Worm (Caenorhabditis elegans) whole organism, L2 larva: ENCODE measurements around the gene C01F1.5.

Experiments
- C34F6.9 ChIP-seq: fragments of 150-350 bp; optimal IDR thresholded peaks from 2 replicates; lab custom pipeline; 2014; ENCODE audit warnings: missing biosample characterization, missing genetic modification characterization
- R02D3.7 ChIP-seq: fragments of 150-350 bp; optimal IDR thresholded peaks from 2 replicates; lab custom pipeline; 2014; ENCODE audit warnings: missing biosample characterization, missing genetic modification characterization
- Y55F3AM.14 ChIP-seq: fragments of 200-800 bp; sonication (Bioruptor generic); optimal IDR thresholded peaks from 2 replicates; lab custom pipeline; 2018; ENCODE audit warnings: mild to moderate bottlenecking, missing genetic modification characterization, missing compliant biosample characterization
- ZK546.5 ChIP-seq: sonication (generic microtip); optimal IDR thresholded peaks from 2 replicates; lab custom pipeline; 2017; ENCODE audit warnings: missing biosample characterization, missing genetic modification characterization
- aly-2 ChIP-seq: fragments of 150-350 bp; optimal IDR thresholded peaks from 2 replicates; lab custom pipeline; 2014; ENCODE audit warnings: missing biosample characterization, missing genetic modification characterization
- ceh-16 ChIP-seq: fragments of 150-350 bp; optimal IDR thresholded peaks from 2 replicates; lab custom pipeline; 2014; ENCODE audit warnings: missing biosample characterization, missing genetic modification characterization
- ceh-82 ChIP-seq: fragments of 150-350 bp; optimal IDR thresholded peaks from 2 replicates; lab custom pipeline; 2014; ENCODE audit warnings: missing biosample characterization, missing genetic modification characterization
- egl-27 ChIP-seq: sonication (generic microtip); optimal IDR thresholded peaks from 3 replicates; lab custom pipeline; 2017; ENCODE audit warnings: missing biosample characterization, missing genetic modification reagents, missing genetic modification characterization
- elt-1 ChIP-seq: fragments of 150-350 bp; optimal IDR thresholded peaks from 2 replicates; lab custom pipeline; 2014; ENCODE audit warnings: missing biosample characterization, missing genetic modification characterization
- elt-3 ChIP-seq: sonication (generic microtip); optimal IDR thresholded peaks from 2 replicates; lab custom pipeline; 2017; ENCODE audit warnings: missing biosample characterization, missing genetic modification characterization
- fos-1 ChIP-seq: fragments of 150-350 bp; optimal IDR thresholded peaks from 2 replicates; lab custom pipeline; 2014; ENCODE audit warnings: missing biosample characterization, missing genetic modification characterization
- gmeb-1 ChIP-seq: fragments of 150-350 bp; optimal IDR thresholded peaks from 2 replicates; lab custom pipeline; 2014; ENCODE audit warnings: missing biosample characterization, missing genetic modification characterization
- lin-11 ChIP-seq: fragments of 150-350 bp; sonication (generic microtip); optimal IDR thresholded peaks from 2 replicates; lab custom pipeline; 2014; ENCODE audit warnings: missing biosample characterization, missing genetic modification characterization, inconsistent platforms, mixed read lengths
- lin-13 ChIP-seq: fragments of 150-350 bp; optimal IDR thresholded peaks from 2 replicates; lab custom pipeline; 2014; ENCODE audit warnings: missing biosample characterization, missing genetic modification reagents, missing genetic modification characterization
- lin-39 ChIP-seq: fragments of 150-350 bp; optimal IDR thresholded peaks from 2 replicates; lab custom pipeline; 2014; ENCODE audit warnings: missing biosample characterization, missing genetic modification reagents, missing genetic modification characterization
- lsy-2 ChIP-seq, 2 experiments: fragments of 150-350 bp in 1 of 2; sonication (generic microtip) in 1 of 2; optimal IDR thresholded peaks; 2 replicates each; lab custom pipeline; 2014 to 2017; ENCODE audit warnings: missing biosample characterization in 2 of 2, missing genetic modification characterization in 2 of 2
- mab-5 ChIP-seq: fragments of 150-350 bp; optimal IDR thresholded peaks from 2 replicates; lab custom pipeline; 2014; ENCODE audit warnings: missing biosample characterization, missing genetic modification characterization
- mbf-1 ChIP-seq: sonication (generic microtip); optimal IDR thresholded peaks from 2 replicates; lab custom pipeline; 2017; ENCODE audit warnings: missing biosample characterization, missing genetic modification characterization
- mdl-1 ChIP-seq, 2 experiments: fragments of 150-350 bp in 1 of 2; sonication (generic microtip) in 1 of 2; optimal IDR thresholded peaks; 2 replicates each; lab custom pipeline; 2017; ENCODE audit warnings: missing biosample characterization in 2 of 2, missing genetic modification characterization in 2 of 2
- nhr-10 ChIP-seq: sonication (generic microtip); optimal IDR thresholded peaks from 2 replicates; lab custom pipeline; 2017; ENCODE audit warnings: missing biosample characterization, missing genetic modification characterization
- nhr-11 ChIP-seq: fragments of 150-350 bp; optimal IDR thresholded peaks from 2 replicates; lab custom pipeline; 2014; ENCODE audit warnings: missing biosample characterization, missing genetic modification characterization
- nhr-129 ChIP-seq: fragments of 150-350 bp; optimal IDR thresholded peaks from 2 replicates; lab custom pipeline; 2014; ENCODE audit warnings: missing biosample characterization, missing genetic modification characterization
- nhr-23 ChIP-seq: fragments of 150-350 bp; optimal IDR thresholded peaks from 2 replicates; lab custom pipeline; 2014; ENCODE audit warnings: missing biosample characterization, missing genetic modification reagents, missing genetic modification characterization
- nhr-237 ChIP-seq: fragments of 150-350 bp; optimal IDR thresholded peaks from 2 replicates; lab custom pipeline; 2014; ENCODE audit warnings: missing biosample characterization, missing genetic modification characterization
- nhr-6 ChIP-seq: fragments of 150-350 bp; optimal IDR thresholded peaks from 2 replicates; lab custom pipeline; 2014; ENCODE audit warnings: missing biosample characterization, missing genetic modification characterization
- peb-1 ChIP-seq: fragments of 150-350 bp; optimal IDR thresholded peaks from 2 replicates; lab custom pipeline; 2014; ENCODE audit warnings: missing biosample characterization, missing genetic modification characterization
- sem-4 ChIP-seq: fragments of 150-350 bp; optimal IDR thresholded peaks from 2 replicates; lab custom pipeline; 2014; ENCODE audit warnings: missing biosample characterization, missing genetic modification reagents, missing genetic modification characterization
- sma-9 ChIP-seq, 2 experiments: fragments of 150-350 bp in 1 of 2; sonication (generic microtip) in 1 of 2; optimal IDR thresholded peaks; 2 replicates each; lab custom pipeline; 2014 to 2016; ENCODE audit warnings: missing genetic modification characterization in 2 of 2, mild to moderate bottlenecking in 1 of 2, missing biosample characterization in 1 of 2, missing compliant biosample characterization in 1 of 2, missing genetic modification reagents in 1 of 2, moderate library complexity in 1 of 2
- unc-39 ChIP-seq: fragments of 150-350 bp; optimal IDR thresholded peaks from 2 replicates; lab custom pipeline; 2014; ENCODE audit warnings: missing biosample characterization, missing genetic modification characterization
- unc-62 ChIP-seq: fragments of 150-350 bp; optimal IDR thresholded peaks from 2 replicates; lab custom pipeline; 2014; ENCODE audit warnings: missing biosample characterization, missing genetic modification reagents, missing genetic modification characterization
- zag-1 ChIP-seq: fragments of 150-350 bp; optimal IDR thresholded peaks from 2 replicates; lab custom pipeline; 2014; ENCODE audit warnings: missing biosample characterization, missing genetic modification characterization
- ztf-1 ChIP-seq: fragments of 200-800 bp; sonication (Bioruptor generic); conservative IDR thresholded peaks from 2 replicates; pipeline ENCODE4 v1.3.6; 2022; ENCODE audit warnings: missing genetic modification characterization, missing compliant biosample characterization
- ztf-4 ChIP-seq: fragments of 150-350 bp; optimal IDR thresholded peaks from 2 replicates; lab custom pipeline; 2014; ENCODE audit warnings: missing biosample characterization, missing genetic modification characterization

C01F1.5 gene

DNA sequence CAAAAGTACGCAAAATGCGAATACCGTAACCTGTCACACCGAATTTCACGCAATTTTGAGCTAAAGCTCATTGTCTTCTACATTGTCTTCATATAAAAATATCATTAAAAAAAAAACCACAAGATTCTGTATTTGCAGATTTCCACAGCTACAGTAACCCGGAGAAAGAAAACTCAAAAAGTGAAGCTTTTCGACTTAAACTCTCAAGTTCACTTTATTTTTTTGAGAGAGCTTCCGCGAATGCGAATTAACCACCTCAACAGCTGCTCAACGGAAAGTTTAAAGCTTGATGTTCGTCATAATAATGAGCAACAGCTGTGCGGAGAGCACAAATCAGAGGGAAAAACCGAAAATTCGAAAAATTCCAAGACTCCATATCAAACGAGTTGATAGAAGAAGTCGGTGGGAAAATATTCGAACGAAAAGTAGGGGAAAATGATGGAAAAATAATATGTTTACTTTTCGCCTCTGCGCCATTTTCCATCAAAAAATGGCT is 11.4 kb upstream of the C01F1.5 start:
- TF ChIP-seq fos-1 (tag; lab: Kevin White, UChicago), result no peak
- TF ChIP-seq lin-11, result no peak
- TF ChIP-seq lin-39 (tag; lab: Kevin White, UChicago), result no peak
- no peak for TF ChIP-seq ceh-82 (tag; lab: Kevin White, UChicago)
- TF ChIP-seq lin-13 (GFP tag; lab: Kevin White, UChicago), result no peak
- no peak for TF ChIP-seq ceh-16
- TF ChIP-seq Y55F3AM.14, result no peak
- no peak for TF ChIP-seq zag-1

DNA sequence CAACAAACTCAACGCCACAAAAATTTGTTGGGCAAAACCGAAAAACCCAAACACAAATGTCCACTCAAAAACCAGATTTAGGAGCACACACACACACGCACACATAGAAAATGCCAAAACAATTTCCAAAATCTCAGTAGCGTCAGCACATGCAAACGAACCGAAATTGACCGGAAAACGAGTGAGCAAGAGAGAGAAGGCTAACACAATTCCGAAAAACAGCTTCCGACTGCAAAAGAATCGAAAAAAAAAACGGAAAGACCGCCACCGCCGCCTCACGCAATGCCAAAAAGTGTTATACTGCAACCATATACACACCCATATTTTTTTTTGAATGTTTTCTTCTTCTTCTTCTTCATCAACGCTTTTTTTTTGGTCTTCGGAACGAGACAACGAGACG is 10.2 kb upstream of the C01F1.5 start:
- TF ChIP-seq nhr-23 (tag; lab: Kevin White, UChicago), result no peak
- TF ChIP-seq lin-39 (tag; lab: Kevin White, UChicago), result no peak
- TF ChIP-seq ztf-4 (tag; lab: Kevin White, UChicago), result no peak
- TF ChIP-seq nhr-10, result no peak
- no peak for TF ChIP-seq elt-3 (tag; lab: Kevin White, UChicago)
- TF ChIP-seq lsy-2 (tag; optimal IDR thresholded peaks at IDR 0.05; lab: Kevin White, UChicago), result no peak
- no peak for TF ChIP-seq lin-13 (GFP tag; lab: Kevin White, UChicago)
- no peak for TF ChIP-seq peb-1 (tag; lab: Kevin White, UChicago)

DNA sequence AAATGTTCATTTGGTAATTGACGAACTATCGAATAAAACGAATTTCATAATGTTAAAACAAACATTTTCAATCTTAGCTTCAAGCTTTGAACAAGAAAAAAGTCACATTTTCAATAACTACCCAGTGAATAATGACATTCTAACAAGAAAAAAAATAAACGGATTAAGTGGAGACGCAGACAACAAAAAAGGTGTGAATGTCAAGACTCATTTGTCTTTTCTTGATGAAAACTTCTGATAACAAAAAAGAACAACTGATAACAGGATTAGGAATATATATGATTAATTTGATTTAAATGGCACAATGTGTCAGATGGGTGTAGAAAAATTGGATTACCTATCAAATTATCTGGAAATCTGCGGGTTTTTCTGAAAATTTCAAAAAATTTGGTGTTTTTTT is 6.9 kb upstream of the C01F1.5 start:
- TF ChIP-seq C34F6.9 (tag; lab: Kevin White, UChicago), result peak; percentile 15
- TF ChIP-seq fos-1 (tag; lab: Kevin White, UChicago), result peak; percentile 43
- no peak for TF ChIP-seq nhr-11 (tag; lab: Kevin White, UChicago)
- no peak for TF ChIP-seq ZK546.5 (tag; lab: Kevin White, UChicago)

ce11 chrII:4288111-4288510 is 6.5 kb upstream of the C01F1.5 start, which contains the start of gene C01F1.6:
C01F1.6 (minus strand) TSS chrII:4288211.
- no peak for TF ChIP-seq nhr-129 (tag; lab: Kevin White, UChicago)
- TF ChIP-seq unc-62 (GFP tag; lab: Kevin White, UChicago), result no peak
- no peak for TF ChIP-seq ztf-1 (GFP tag; lab: Robert Waterston, UW)
- no peak for TF ChIP-seq nhr-237 (tag; lab: Kevin White, UChicago)
- no peak for TF ChIP-seq unc-39 (tag; lab: Kevin White, UChicago)
- TF ChIP-seq ZK546.5 (tag; lab: Kevin White, UChicago), result no peak
- TF ChIP-seq sma-9 (GFP tag; optimal IDR thresholded peaks at IDR 0.05; lab: Kevin White, UChicago), result no peak
- TF ChIP-seq sma-9 (tag; optimal IDR thresholded peaks at IDR 0.05; lab: Kevin White, UChicago), result no peak
- TF ChIP-seq elt-1 (tag; lab: Kevin White, UChicago), result no peak
- TF ChIP-seq gmeb-1 (tag; lab: Kevin White, UChicago), result no peak
- no peak for TF ChIP-seq lin-13 (GFP tag; lab: Kevin White, UChicago)
- TF ChIP-seq elt-3 (tag; lab: Kevin White, UChicago), result no peak

DNA sequence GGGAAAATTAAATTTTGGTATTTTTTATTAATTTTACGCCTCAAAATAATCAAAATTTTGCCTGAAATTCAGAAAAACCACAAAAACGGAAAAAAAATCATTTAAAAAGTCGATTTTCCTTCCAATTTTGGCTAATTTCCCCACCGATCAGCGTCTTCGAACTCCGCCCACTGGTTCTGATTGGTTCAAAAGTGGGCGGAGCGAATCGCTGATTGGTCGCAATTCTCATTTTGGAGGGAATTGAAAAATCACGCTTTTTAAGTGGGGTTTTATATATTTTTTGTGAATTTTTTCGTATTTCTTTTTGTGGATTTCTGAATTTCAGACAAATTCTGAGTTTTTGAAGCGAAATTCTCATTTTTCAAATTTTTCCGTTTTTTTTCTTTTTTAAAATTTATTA is 5.3 kb upstream of the C01F1.5 start:
- no peak for TF ChIP-seq lin-13 (GFP tag; lab: Kevin White, UChicago)
- no peak for TF ChIP-seq ZK546.5 (tag; lab: Kevin White, UChicago)
- TF ChIP-seq R02D3.7 (tag; lab: Kevin White, UChicago), result no peak
- TF ChIP-seq Y55F3AM.14, result no peak
- TF ChIP-seq nhr-10, result no peak
- TF ChIP-seq ceh-82 (tag; lab: Kevin White, UChicago), result no peak
- TF ChIP-seq mdl-1 (tag; optimal IDR thresholded peaks at IDR 0.05; lab: Kevin White, UChicago), result no peak
- no peak for TF ChIP-seq lin-11
- TF ChIP-seq egl-27 (tag; lab: Kevin White, UChicago), result no peak

DNA sequence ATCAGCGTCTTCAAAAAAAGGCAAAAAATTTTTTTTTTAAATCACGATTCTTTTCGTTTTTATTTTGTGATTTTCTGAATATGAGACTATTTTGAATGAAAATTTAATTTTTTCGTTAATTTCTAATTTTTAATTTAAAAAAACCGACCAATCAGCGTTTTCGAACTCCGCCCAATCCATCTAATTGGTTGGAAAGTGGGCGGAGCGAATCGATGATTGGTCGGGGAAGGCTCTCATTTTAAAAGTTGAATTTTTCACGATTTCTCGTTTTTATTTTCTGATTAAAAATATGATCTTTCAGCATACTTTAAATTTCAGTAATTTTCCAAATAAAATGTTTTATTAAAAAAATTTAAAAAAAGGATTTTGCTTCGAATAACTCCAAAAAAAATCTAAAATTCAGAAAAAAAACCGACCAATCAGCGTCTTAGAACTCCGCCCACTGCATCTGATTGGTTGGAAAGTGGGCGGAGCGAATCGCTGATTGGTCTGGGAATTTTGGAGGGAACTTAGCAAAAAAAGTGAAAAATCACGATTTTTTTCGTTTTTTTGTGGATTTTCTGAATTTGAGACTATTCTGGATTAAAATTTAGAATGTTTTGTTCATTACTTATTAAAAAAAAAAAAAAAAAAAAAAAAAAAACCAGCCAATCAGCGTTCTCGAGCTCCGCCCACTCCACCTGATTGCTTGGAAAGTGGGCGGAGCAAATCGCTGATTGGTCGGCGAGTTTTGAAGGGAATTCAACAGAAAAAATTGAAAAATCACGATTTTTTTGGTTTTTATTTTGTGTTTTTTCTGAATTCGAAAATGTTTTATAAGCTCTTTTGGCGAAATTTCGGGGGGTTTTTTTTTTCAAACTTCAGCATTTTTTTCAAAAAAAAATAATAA is 2.9 kb upstream of the C01F1.5 start:
- TF ChIP-seq nhr-237 (tag; lab: Kevin White, UChicago) (no peak), aly-2 (tag; lab: Kevin White, UChicago) (no peak), C34F6.9 (tag; lab: Kevin White, UChicago) (no peak), unc-62 (GFP tag; lab: Kevin White, UChicago) (no peak), ceh-16 (no peak), mbf-1 (tag; lab: Kevin White, UChicago) (no peak), mab-5 (no peak), nhr-6 (no peak), lsy-2 (tag; optimal IDR thresholded peaks at IDR 0.05; lab: Kevin White, UChicago) (no peak), sem-4 (no peak), nhr-10 (no peak)
